Worm (Caenorhabditis elegans) whole organism, L4 larva: Measurements from ENCODE around the gene str-111.

Experiments used
- arid-1 ChIP-seq: fragments of 200-800 bp; sonication (Bioruptor generic); conservative IDR thresholded peaks from 2 replicates; pipeline ENCODE4 v1.3.6; 2022; ENCODE audit warnings: missing genetic modification reagents, missing genetic modification characterization, missing compliant biosample characterization
- cey-2 ChIP-seq: sonication (generic microtip); optimal IDR thresholded peaks from 3 replicates; lab custom pipeline; 2017; ENCODE audit warnings: missing genetic modification characterization, mild to moderate bottlenecking, missing compliant biosample characterization, antibody characterized with exemption, borderline replicate concordance; ENCODE audit not compliant: insufficient read depth
- dmd-6 ChIP-seq: fragments of 200-800 bp; sonication (Bioruptor generic); IDR thresholded peaks from 2 replicates; pipeline ENCODE4 v1.3.6; 2022; ENCODE audit warnings: missing genetic modification reagents, missing genetic modification characterization, missing compliant biosample characterization
- dmd-8 ChIP-seq: fragments of 200-800 bp; sonication (Bioruptor generic); IDR thresholded peaks from 2 replicates; pipeline ENCODE4 v1.3.6; 2022; ENCODE audit warnings: missing genetic modification characterization, missing compliant biosample characterization
- fos-1 ChIP-seq: fragments of 150-350 bp; optimal IDR thresholded peaks from 2 replicates; lab custom pipeline; 2014; ENCODE audit warnings: missing biosample characterization, missing genetic modification characterization
- nhr-111 ChIP-seq: fragments of 200-800 bp; sonication (Bioruptor generic); optimal IDR thresholded peaks from 2 replicates; lab custom pipeline; 2018; ENCODE audit warnings: mild to moderate bottlenecking, missing genetic modification characterization, missing compliant biosample characterization
- nhr-6 ChIP-seq: fragments of 150-350 bp; optimal IDR thresholded peaks from 2 replicates; lab custom pipeline; 2014; ENCODE audit warnings: missing biosample characterization, missing genetic modification characterization
- nhr-76 ChIP-seq: fragments of 150-350 bp; optimal IDR thresholded peaks from 2 replicates; lab custom pipeline; 2014; ENCODE audit warnings: missing biosample characterization, missing genetic modification characterization
- snpc-4 ChIP-seq: fragments of 150-350 bp; optimal IDR thresholded peaks from 2 replicates; lab custom pipeline; 2014; ENCODE audit warnings: missing biosample characterization, missing genetic modification characterization

DNA sequence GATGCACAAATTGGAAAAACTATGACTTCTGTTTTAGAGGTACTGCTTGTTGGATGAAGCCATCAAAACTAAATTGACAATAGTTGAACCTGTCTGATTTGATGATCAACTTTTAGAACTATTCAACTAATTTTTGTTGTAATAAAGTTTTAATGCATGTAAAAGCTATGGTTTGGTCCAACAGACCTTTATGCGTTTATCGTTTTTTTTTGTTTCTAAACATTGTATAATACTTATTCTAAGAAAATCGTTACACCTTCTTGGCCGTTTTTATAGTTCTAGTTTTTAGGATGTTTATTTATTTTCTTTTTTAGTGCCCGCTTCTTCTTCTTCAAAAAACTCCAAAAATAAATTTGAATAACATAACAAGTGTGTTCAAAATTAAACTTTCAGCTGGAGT lies 5.2 kb downstream of the str-111 start, which contains the start of gene F10A3.12:
- TF ChIP-seq nhr-76 (tag; lab: Kevin White, UChicago) (no peak), snpc-4 (tag; lab: Kevin White, UChicago) (no peak), fos-1 (tag; lab: Kevin White, UChicago) (no peak), arid-1 (GFP tag; lab: Robert Waterston, UW) (no peak), nhr-111 (GFP tag; lab: Kevin White, UChicago) (no peak), dmd-6 (GFP tag; lab: Robert Waterston, UW) (no peak), nhr-6 (tag; lab: Kevin White, UChicago) (no peak), dmd-8 (GFP tag; lab: Robert Waterston, UW) (no peak), cey-2 (tag; lab: Kevin White, UChicago) (no peak)
